Fruit fly (Drosophila melanogaster) whole organism, embryonic: ENCODE data around the gene CG15373.

Experiments used
- ATbp ChIP-seq: fragments of 200-800 bp; sonication (Bioruptor generic); optimal IDR thresholded peaks from 2 replicates; lab custom pipeline; 2017; ENCODE audit warnings: missing biosample characterization, mild to moderate bottlenecking, missing genetic modification characterization, missing genetic modification reagents
- B-H1 ChIP-seq: fragments of 200-800 bp; sonication (Bioruptor generic); IDR thresholded peaks from 3 replicates; pipeline ENCODE4 v1.3.6; 2022; ENCODE audit warnings: missing biosample characterization, missing genetic modification characterization
- Bgb ChIP-seq: fragments of 200-800 bp; sonication (Bioruptor generic); IDR thresholded peaks from 2 replicates; pipeline ENCODE4 v1.3.6; 2022; ENCODE audit warnings: missing biosample characterization, missing genetic modification characterization; ENCODE audit not compliant: partially characterized antibody
- CG11247 ChIP-seq: fragments of 200-800 bp; sonication (Bioruptor generic); IDR thresholded peaks from 2 replicates; pipeline ENCODE4 v1.3.6; 2022; ENCODE audit warnings: missing biosample characterization, missing genetic modification characterization
- CG11696 ChIP-seq: fragments of 200-800 bp; sonication (Bioruptor generic); IDR thresholded peaks from 2 replicates; pipeline ENCODE4 v1.3.6; 2022; ENCODE audit warnings: missing biosample characterization, missing genetic modification characterization
- CG12104 ChIP-seq: fragments of 200-800 bp; sonication (Bioruptor generic); optimal IDR thresholded peaks from 3 replicates; lab custom pipeline; 2016; ENCODE audit warnings: missing biosample characterization, missing genetic modification characterization
- CG12744 ChIP-seq: fragments of 200-800 bp; sonication (Bioruptor generic); optimal IDR thresholded peaks from 2 replicates; lab custom pipeline; 2016; ENCODE audit warnings: missing biosample characterization, missing genetic modification characterization
- CG13894 ChIP-seq: fragments of 200-800 bp; sonication (Bioruptor generic); optimal IDR thresholded peaks from 3 replicates; lab custom pipeline; 2018; ENCODE audit warnings: missing biosample characterization, mild to moderate bottlenecking, missing genetic modification characterization, moderate library complexity
- CG16863 ChIP-seq: fragments of 200-800 bp; sonication (Bioruptor generic); optimal IDR thresholded peaks from 3 replicates; lab custom pipeline; 2016; ENCODE audit warnings: missing biosample characterization, missing genetic modification characterization
- CG17361 ChIP-seq: fragments of 200-800 bp; sonication (Bioruptor generic); IDR thresholded peaks from 3 replicates; pipeline ENCODE4 v1.3.6; 2022; ENCODE audit warnings: missing biosample characterization, missing genetic modification characterization
- CG17385 ChIP-seq: fragments of 200-800 bp; sonication (Bioruptor generic); optimal IDR thresholded peaks from 3 replicates; lab custom pipeline; 2018; ENCODE audit warnings: missing biosample characterization, mild to moderate bottlenecking, missing genetic modification characterization
- CG2712 ChIP-seq: fragments of 200-800 bp; optimal IDR thresholded peaks from 3 replicates; lab custom pipeline; 2019; ENCODE audit warnings: missing biosample characterization, mild to moderate bottlenecking, missing genetic modification characterization, moderate library complexity
- CG2889 ChIP-seq: fragments of 200-800 bp; sonication (Bioruptor generic); IDR thresholded peaks from 3 replicates; pipeline ENCODE4 v1.3.6; 2022; ENCODE audit warnings: missing biosample characterization, missing genetic modification characterization
- CG3065 ChIP-seq: fragments of 200-800 bp; sonication (Bioruptor generic); optimal IDR thresholded peaks from 2 replicates; lab custom pipeline; 2016; ENCODE audit warnings: missing biosample characterization, missing genetic modification characterization
- CG3281 ChIP-seq: fragments of 200-800 bp; sonication (Bioruptor generic); optimal IDR thresholded peaks from 3 replicates; lab custom pipeline; 2017; ENCODE audit warnings: missing biosample characterization, mild to moderate bottlenecking, missing genetic modification characterization
- CG4360 ChIP-seq: fragments of 200-800 bp; sonication (Bioruptor generic); IDR thresholded peaks from 2 replicates; pipeline ENCODE4 v1.3.6; 2022; ENCODE audit warnings: missing biosample characterization, missing genetic modification characterization
- CG6689 ChIP-seq: fragments of 200-800 bp; sonication (Bioruptor generic); IDR thresholded peaks from 2 replicates; pipeline ENCODE4 v1.3.6; 2022; ENCODE audit warnings: missing biosample characterization, missing genetic modification characterization
- CG7357 ChIP-seq: fragments of 200-800 bp; sonication (Bioruptor generic); IDR thresholded peaks from 3 replicates; pipeline ENCODE4 v1.3.6; 2022; ENCODE audit warnings: missing biosample characterization, missing genetic modification characterization
- CG8478 ChIP-seq: fragments of >200 bp; optimal IDR thresholded peaks from 2 replicates; lab custom pipeline; 2018
- Dref ChIP-seq: fragments of 200-800 bp; sonication (Bioruptor generic); IDR thresholded peaks from 2 replicates; pipeline ENCODE4 v1.3.6; 2022; ENCODE audit warnings: missing biosample characterization, missing genetic modification characterization
- Ets65A ChIP-seq: fragments of 200-800 bp; sonication (Bioruptor generic); peaks from one replicate; lab custom pipeline; 2016; ENCODE audit warnings: missing biosample characterization, missing genetic modification characterization
- Gug ChIP-seq: fragments of 200-800 bp; sonication (Bioruptor generic); IDR thresholded peaks from 4 replicates; pipeline ENCODE4 v1.3.6; 2022; ENCODE audit warnings: missing biosample characterization, missing genetic modification characterization
- Hr3 ChIP-seq: fragments of 200-800 bp; sonication (Bioruptor generic); optimal IDR thresholded peaks from 3 replicates; lab custom pipeline; 2016; ENCODE audit warnings: missing biosample characterization, missing genetic modification characterization
- Neu2 ChIP-seq: fragments of 200-800 bp; sonication (Bioruptor generic); optimal IDR thresholded peaks from 3 replicates; lab custom pipeline; 2016; ENCODE audit warnings: missing biosample characterization, missing genetic modification characterization, borderline replicate concordance
- Opbp ChIP-seq: fragments of 200-800 bp; sonication (Bioruptor generic); IDR thresholded peaks from 3 replicates; pipeline ENCODE4 v1.3.6; 2022; ENCODE audit warnings: missing biosample characterization, missing genetic modification characterization; ENCODE audit not compliant: partially characterized antibody
- Sry-β ChIP-seq: fragments of 200-800 bp; sonication (Bioruptor generic); optimal IDR thresholded peaks from 2 replicates; lab custom pipeline; 2018; ENCODE audit warnings: missing biosample characterization, mild to moderate bottlenecking, missing genetic modification characterization, moderate library complexity
- ap ChIP-seq: fragments of 200-800 bp; sonication (Bioruptor generic); IDR thresholded peaks from 2 replicates; pipeline ENCODE4 v1.3.6; 2022; ENCODE audit warnings: missing biosample characterization, missing genetic modification characterization
- bbx ChIP-seq: fragments of 200-800 bp; sonication (Bioruptor generic); IDR thresholded peaks from 2 replicates; pipeline ENCODE4 v1.3.6; 2022; ENCODE audit warnings: missing biosample characterization, missing genetic modification characterization; ENCODE audit not compliant: partially characterized antibody
- bcd ChIP-seq: fragments of 200-800 bp; sonication (Bioruptor generic); optimal IDR thresholded peaks from 2 replicates; lab custom pipeline; 2017; ENCODE audit warnings: missing biosample characterization, mild to moderate bottlenecking, missing genetic modification characterization
- cg ChIP-seq: fragments of 200-800 bp; sonication (Bioruptor generic); optimal IDR thresholded peaks from 3 replicates; lab custom pipeline; 2019; ENCODE audit warnings: missing biosample characterization, mild to moderate bottlenecking, missing genetic modification characterization, moderate library complexity
- ci ChIP-seq: fragments of 200-800 bp; sonication (Bioruptor generic); IDR thresholded peaks from 3 replicates; pipeline ENCODE4 v1.3.6; 2022; ENCODE audit warnings: missing biosample characterization, missing genetic modification characterization
- cwo ChIP-seq: fragments of 200-800 bp; sonication (Bioruptor generic); optimal IDR thresholded peaks from 3 replicates; lab custom pipeline; 2017; ENCODE audit warnings: missing biosample characterization, missing genetic modification characterization, mild to moderate bottlenecking, moderate library complexity, missing genetic modification reagents
- fd64A ChIP-seq: fragments of 200-800 bp; sonication (Bioruptor generic); optimal IDR thresholded peaks from 3 replicates; lab custom pipeline; 2018; ENCODE audit warnings: missing biosample characterization, mild to moderate bottlenecking, missing genetic modification characterization
- h ChIP-seq: fragments of >200 bp; optimal IDR thresholded peaks from 2 replicates; lab custom pipeline; 2017
- her ChIP-seq: fragments of 200-800 bp; sonication (Bioruptor generic); optimal IDR thresholded peaks from 2 replicates; lab custom pipeline; 2016; ENCODE audit warnings: missing biosample characterization, missing genetic modification characterization
- hkb ChIP-seq, 2 experiments: fragments of 200-800 bp in 1 of 2; fragments of >200 bp in 1 of 2; sonication (Bioruptor generic) in 1 of 2; IDR thresholded peaks in 1 of 2; optimal IDR thresholded peaks in 1 of 2; 2 replicates each; pipeline versions ENCODE4 v1.3.6 to Lab custom; 2017 to 2022; ENCODE audit warnings: missing biosample characterization in 1 of 2, missing genetic modification characterization in 1 of 2
- inv ChIP-seq: fragments of 200-800 bp; sonication (Bioruptor generic); IDR thresholded peaks from 2 replicates; pipeline ENCODE4 v1.3.6; 2022; ENCODE audit warnings: missing biosample characterization, missing genetic modification characterization; ENCODE audit not compliant: partially characterized antibody
- kni ChIP-seq: fragments of 200-800 bp; sonication (Bioruptor generic); optimal IDR thresholded peaks from 3 replicates; lab custom pipeline; 2017; ENCODE audit warnings: mild to moderate bottlenecking, missing biosample characterization, missing genetic modification reagents, missing genetic modification characterization
- nerfin-2 ChIP-seq: fragments of 200-800 bp; sonication (Bioruptor generic); IDR thresholded peaks from 2 replicates; pipeline ENCODE4 v1.3.6; 2022; ENCODE audit warnings: missing biosample characterization, missing genetic modification characterization; ENCODE audit not compliant: partially characterized antibody
- otp ChIP-seq: fragments of 200-800 bp; sonication (Bioruptor generic); IDR thresholded peaks from 3 replicates; pipeline ENCODE4, ENCODE4 v1.3.6; 2022; ENCODE audit warnings: missing biosample characterization, missing genetic modification characterization
- peb ChIP-seq: fragments of 200-800 bp; sonication (Bioruptor generic); IDR thresholded peaks from 2 replicates; pipeline ENCODE4 v1.3.6; 2022; ENCODE audit warnings: missing biosample characterization, missing genetic modification characterization
- pum ChIP-seq: fragments of 200-800 bp; sonication (Bioruptor generic); optimal IDR thresholded peaks from 2 replicates; lab custom pipeline; 2016; ENCODE audit warnings: missing biosample characterization, missing genetic modification characterization
- scrt ChIP-seq: fragments of 200-800 bp; sonication (Bioruptor generic); optimal IDR thresholded peaks from 2 replicates; lab custom pipeline; 2018; ENCODE audit warnings: missing biosample characterization, mild to moderate bottlenecking, missing genetic modification characterization, moderate library complexity
- sens-2 ChIP-seq: fragments of 200-800 bp; sonication (Bioruptor generic); IDR thresholded peaks from 2 replicates; pipeline ENCODE4 v1.3.6; 2022; ENCODE audit warnings: missing biosample characterization, missing genetic modification characterization
- sob ChIP-seq: fragments of 200-800 bp; sonication (Bioruptor generic); IDR thresholded peaks from 2 replicates; pipeline ENCODE4 v1.3.6; 2022; ENCODE audit warnings: missing biosample characterization, missing genetic modification characterization
- stwl ChIP-seq: fragments of 200-800 bp; sonication (Bioruptor generic); optimal IDR thresholded peaks from 3 replicates; lab custom pipeline; 2018; ENCODE audit warnings: missing biosample characterization, mild to moderate bottlenecking, missing genetic modification characterization, moderate library complexity
- ttk ChIP-seq: fragments of 200-800 bp; sonication (Bioruptor generic); IDR thresholded peaks from 2 replicates; pipeline ENCODE4 v2.1.2; 2022; ENCODE audit warnings: missing biosample characterization, missing genetic modification characterization
- z ChIP-seq: fragments of 200-800 bp; sonication (Bioruptor generic); IDR thresholded peaks from 3 replicates; pipeline ENCODE4 v1.3.6; 2022; ENCODE audit warnings: missing biosample characterization, missing genetic modification characterization

The CG15373 gene

DNA sequence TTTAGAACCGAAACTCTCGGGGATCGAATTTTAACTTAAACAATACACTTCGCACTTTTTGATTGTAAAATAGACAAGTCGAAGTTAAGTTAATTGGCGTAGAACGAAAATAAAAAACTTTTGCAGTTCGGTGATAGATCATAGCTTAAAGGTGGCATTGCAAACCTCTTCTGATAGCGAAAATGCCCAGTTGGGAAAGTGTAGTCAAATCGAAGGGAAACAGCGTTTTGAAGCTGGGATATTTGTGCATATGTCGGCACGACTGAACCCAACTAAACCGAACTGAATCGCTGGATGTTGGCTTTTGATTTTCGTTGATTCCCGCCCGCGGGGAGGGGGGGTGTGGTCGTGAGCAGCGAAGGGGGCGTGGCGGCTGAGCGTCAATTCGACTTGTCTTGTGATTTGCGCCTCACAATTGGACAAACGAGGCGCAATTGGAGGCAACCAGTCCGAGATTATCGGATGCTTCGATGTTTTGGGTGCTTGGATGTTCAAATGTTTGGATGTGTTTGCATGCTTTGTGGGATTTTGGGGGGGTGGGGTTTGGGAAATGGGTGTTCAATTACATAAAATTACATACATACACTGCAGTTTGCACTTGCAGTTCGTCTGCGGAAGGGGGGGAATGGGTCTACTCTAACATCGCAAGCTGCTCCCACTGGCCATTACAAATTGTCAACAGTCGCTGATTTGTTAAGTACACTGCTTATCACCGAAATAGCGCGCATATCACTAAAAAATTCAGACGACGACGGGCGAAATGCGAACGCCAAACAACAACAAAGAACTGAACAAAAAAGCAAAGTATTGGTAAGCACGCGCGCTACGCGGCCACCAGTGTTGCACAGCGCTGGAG, 41.1 kb downstream of the CG15373 start (continued):
- TF ChIP-seq cg = peak; percentile 26
- TF ChIP-seq Opbp = 0 out of 3 replicates have a peak, but pooled peaks have one; percentile 7
- no peak for TF ChIP-seq CG12744 (GFP tag; lab: Kevin White, UChicago)
- no peak for TF ChIP-seq hkb (optimal IDR thresholded peaks at IDR 0.05; lab: Kevin White, UChicago)
- TF ChIP-seq hkb (GFP tag; IDR thresholded peaks at IDR 0.05; lab: Robert Waterston, UW) = 0 out of 2 replicates have a peak, but pooled peaks have one; percentile 27
- peak; percentile 15; the same call in 1 of the 3 replicates for TF ChIP-seq ci (GFP tag; lab: Robert Waterston, UW)
- peak; percentile 66; the same call in 1 of the 2 replicates for TF ChIP-seq CG4360 (GFP tag; lab: Robert Waterston, UW)
- TF ChIP-seq bbx (GFP tag; lab: Robert Waterston, UW) = no peak
- peak; percentile 24 for TF ChIP-seq her (GFP tag; lab: Kevin White, UChicago)
- TF ChIP-seq Sry-β (GFP tag; lab: Kevin White, UChicago) = no peak
- TF ChIP-seq Ets65A = peak; percentile 22
- peak; percentile 83 for TF ChIP-seq CG3065 (GFP tag; lab: Kevin White, UChicago)
- no peak for TF ChIP-seq Hr3 (GFP tag; lab: Kevin White, UChicago)
- TF ChIP-seq Bgb (GFP tag; lab: Robert Waterston, UW) = no peak

DNA sequence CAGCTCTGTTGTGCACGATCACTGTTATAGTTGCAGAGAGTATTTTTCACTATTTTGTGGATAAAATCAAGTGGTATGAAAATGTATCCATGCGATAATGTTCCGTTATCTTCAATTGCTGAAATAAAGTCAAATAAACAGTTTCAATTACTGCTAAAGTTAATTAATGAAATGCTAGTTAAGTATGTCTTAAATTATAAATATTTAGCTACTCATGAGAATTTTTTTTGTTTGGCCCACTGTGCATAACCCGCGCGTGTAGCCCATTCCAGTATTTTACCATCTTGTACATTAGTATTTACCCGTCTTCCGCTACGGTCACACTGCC, 41.6 kb downstream of the CG15373 start, which contains the start of gene Ada3:
Gene Ada3, plus strand, starts transcription at position 292 of the 328 bp plus-strand sequence.
- TF ChIP-seq CG7357 (GFP tag; lab: Robert Waterston, UW) (peak; percentile 60; the same call in 2 of the 3 replicates), ttk (GFP tag; lab: Robert Waterston, UW) (peak; percentile 51), bcd (GFP tag; lab: Kevin White, UChicago) (peak; percentile 79), CG4360 (GFP tag; lab: Robert Waterston, UW) (no peak), Neu2 (no peak), z (GFP tag; lab: Robert Waterston, UW) (no peak), CG16863 (GFP tag; lab: Kevin White, UChicago) (peak; percentile 77), nerfin-2 (GFP tag; lab: Robert Waterston, UW) (no peak), otp (GFP tag; lab: Robert Waterston, UW) (no peak; the same call in 2 of the 3 replicates), Dref (GFP tag; lab: Robert Waterston, UW) (no peak), pum (peak; percentile 71), peb (GFP tag; lab: Robert Waterston, UW) (peak; percentile 48; the same call in 1 of the 2 replicates), CG3281 (GFP tag; lab: Kevin White, UChicago) (peak; percentile 81), CG13894 (tag; lab: Kevin White, UChicago) (peak; percentile 15), Gug (peak; percentile 60; the same call in 2 of the 4 replicates), fd64A (no peak), CG11696 (GFP tag; lab: Robert Waterston, UW) (no peak), stwl (tag; lab: Kevin White, UChicago) (peak; percentile 46), CG8478 (no peak), scrt (GFP tag; lab: Kevin White, UChicago) (no peak), inv (GFP tag; lab: Robert Waterston, UW) (no peak), sens-2 (no peak), CG17361 (GFP tag; lab: Robert Waterston, UW) (peak; percentile 79), kni (GFP tag; lab: Kevin White, UChicago) (no peak), CG12104 (GFP tag; lab: Kevin White, UChicago) (peak; percentile 60), sob (peak; percentile 74; the same call in 1 of the 2 replicates), h (lab: Kevin White, UChicago) (no peak), B-H1 (GFP tag; lab: Robert Waterston, UW) (peak; percentile 40; the same call in 1 of the 3 replicates), ATbp (GFP tag; lab: Kevin White, UChicago) (no peak), CG2889 (GFP tag; lab: Robert Waterston, UW) (peak; percentile 43; the same call in 1 of the 3 replicates), CG6689 (peak; percentile 71), cwo (peak; percentile 48), CG2712 (peak; percentile 74), CG11247 (GFP tag; lab: Robert Waterston, UW) (peak; percentile 53; the same call in 1 of the 2 replicates), CG17385 (GFP tag; lab: Kevin White, UChicago) (peak; percentile 57), ap (GFP tag; lab: Robert Waterston, UW) (0 out of 2 replicates have a peak, but pooled peaks have one; percentile 4)
